Fruit fly (Drosophila melanogaster) whole organism, embryonic: ENCODE measurements around the gene Gip.

Experiments
- Antp ChIP-seq: fragments of 200-800 bp; sonication (Bioruptor generic); optimal IDR thresholded peaks from 3 replicates; lab custom pipeline; 2016; ENCODE audit warnings: missing biosample characterization, missing genetic modification characterization
- Atf6 ChIP-seq: fragments of 200-800 bp; sonication (Bioruptor generic); IDR thresholded peaks from 2 replicates; pipeline ENCODE4 v1.3.6; 2022; ENCODE audit warnings: missing biosample characterization, missing genetic modification characterization
- CG12299 ChIP-seq: fragments of 200-800 bp; sonication (Bioruptor generic); optimal IDR thresholded peaks from 2 replicates; lab custom pipeline; 2018; ENCODE audit warnings: missing biosample characterization, mild to moderate bottlenecking, missing genetic modification characterization
- CG13894 ChIP-seq: fragments of 200-800 bp; sonication (Bioruptor generic); optimal IDR thresholded peaks from 3 replicates; lab custom pipeline; 2018; ENCODE audit warnings: missing biosample characterization, mild to moderate bottlenecking, missing genetic modification characterization, moderate library complexity
- CG15696 ChIP-seq: fragments of 200-800 bp; sonication (Bioruptor generic); optimal IDR thresholded peaks from 2 replicates; lab custom pipeline; 2019; ENCODE audit warnings: missing biosample characterization, mild to moderate bottlenecking, missing genetic modification characterization, moderate library complexity
- CG17612 ChIP-seq: fragments of 200-800 bp; sonication (Bioruptor generic); IDR thresholded peaks from 2 replicates; pipeline ENCODE4 v1.3.6; 2022; ENCODE audit warnings: missing biosample characterization, missing genetic modification characterization
- CG17829 ChIP-seq: fragments of 200-800 bp; optimal IDR thresholded peaks from 2 replicates; lab custom pipeline; 2019; ENCODE audit warnings: missing biosample characterization, mild to moderate bottlenecking, missing genetic modification characterization, moderate library complexity
- CG1792 ChIP-seq: fragments of 200-800 bp; sonication (Bioruptor generic); optimal IDR thresholded peaks from 2 replicates; lab custom pipeline; 2016; ENCODE audit warnings: missing biosample characterization, missing genetic modification characterization
- CG30020 ChIP-seq: fragments of 200-800 bp; optimal IDR thresholded peaks from 2 replicates; lab custom pipeline; 2019; ENCODE audit warnings: missing biosample characterization, mild to moderate bottlenecking, missing genetic modification characterization, moderate library complexity
- CG30403 ChIP-seq: fragments of 200-800 bp; sonication (Bioruptor generic); optimal IDR thresholded peaks from 3 replicates; lab custom pipeline; 2016; ENCODE audit warnings: missing biosample characterization, missing genetic modification characterization
- CG3407 ChIP-seq: fragments of 200-800 bp; sonication (Bioruptor generic); optimal IDR thresholded peaks from 2 replicates; lab custom pipeline; 2018; ENCODE audit warnings: missing biosample characterization, mild to moderate bottlenecking, missing genetic modification characterization
- CG3838 ChIP-seq: fragments of 200-800 bp; sonication (Bioruptor generic); optimal IDR thresholded peaks from 3 replicates; lab custom pipeline; 2016; ENCODE audit warnings: missing biosample characterization, missing genetic modification characterization
- CG4328 ChIP-seq: fragments of 200-800 bp; sonication (Bioruptor generic); optimal IDR thresholded peaks from 3 replicates; lab custom pipeline; 2017; ENCODE audit warnings: missing biosample characterization, missing genetic modification reagents, missing genetic modification characterization
- CG4360 ChIP-seq: fragments of 200-800 bp; sonication (Bioruptor generic); IDR thresholded peaks from 2 replicates; pipeline ENCODE4 v1.3.6; 2022; ENCODE audit warnings: missing biosample characterization, missing genetic modification characterization
- CG6791 ChIP-seq: fragments of 200-800 bp; sonication (Bioruptor generic); IDR thresholded peaks from 3 replicates; pipeline ENCODE4 v1.3.6; 2022; ENCODE audit warnings: missing biosample characterization, missing genetic modification characterization; ENCODE audit not compliant: partially characterized antibody
- CG7271 ChIP-seq: fragments of 200-800 bp; sonication (Bioruptor generic); optimal IDR thresholded peaks from 2 replicates; lab custom pipeline; 2018; ENCODE audit warnings: missing biosample characterization, mild to moderate bottlenecking, missing genetic modification characterization, moderate library complexity
- CG7556 ChIP-seq: fragments of 200-800 bp; sonication (Bioruptor generic); optimal IDR thresholded peaks from 2 replicates; lab custom pipeline; 2017; ENCODE audit warnings: missing biosample characterization, mild to moderate bottlenecking, missing genetic modification characterization
- CG8281 ChIP-seq: fragments of 200-800 bp; sonication (Bioruptor generic); optimal IDR thresholded peaks from 2 replicates; lab custom pipeline; 2018; ENCODE audit warnings: missing biosample characterization, mild to moderate bottlenecking, missing genetic modification characterization, moderate library complexity
- CG8388 ChIP-seq: fragments of 200-800 bp; sonication (Bioruptor generic); optimal IDR thresholded peaks from 2 replicates; lab custom pipeline; 2019; ENCODE audit warnings: missing biosample characterization, mild to moderate bottlenecking, missing genetic modification characterization, moderate library complexity
- CG8944 ChIP-seq: fragments of 200-800 bp; sonication (Bioruptor generic); optimal IDR thresholded peaks from 3 replicates; lab custom pipeline; 2016; ENCODE audit warnings: missing biosample characterization, missing genetic modification characterization
- CG9797 ChIP-seq: fragments of 200-800 bp; sonication (Bioruptor generic); optimal IDR thresholded peaks from 3 replicates; lab custom pipeline; 2018; ENCODE audit warnings: missing biosample characterization, mild to moderate bottlenecking, missing genetic modification characterization
- CG9817 ChIP-seq: fragments of 200-800 bp; sonication (Bioruptor generic); optimal IDR thresholded peaks from 2 replicates; lab custom pipeline; 2018; ENCODE audit warnings: missing biosample characterization, mild to moderate bottlenecking, missing genetic modification characterization, moderate library complexity
- CG9932 ChIP-seq: fragments of 200-800 bp; sonication (Bioruptor generic); IDR thresholded peaks from 2 replicates; pipeline ENCODE4 v1.3.6; 2022; ENCODE audit warnings: missing biosample characterization, missing genetic modification characterization
- CHES-1-like ChIP-seq: fragments of 200-800 bp; sonication (Bioruptor generic); optimal IDR thresholded peaks from 2 replicates; lab custom pipeline; 2016; ENCODE audit warnings: missing biosample characterization, missing genetic modification characterization
- Dad ChIP-seq: fragments of 200-800 bp; sonication (Bioruptor generic); optimal IDR thresholded peaks from 3 replicates; lab custom pipeline; 2016; ENCODE audit warnings: missing biosample characterization, missing genetic modification characterization
- Dll ChIP-seq: fragments of 200-800 bp; sonication (Bioruptor generic); IDR thresholded peaks from 4 replicates; pipeline ENCODE4 v1.3.6; 2022; ENCODE audit warnings: missing biosample characterization, missing genetic modification characterization; ENCODE audit not compliant: partially characterized antibody
- Dref ChIP-seq: fragments of 200-800 bp; sonication (Bioruptor generic); IDR thresholded peaks from 2 replicates; pipeline ENCODE4 v1.3.6; 2022; ENCODE audit warnings: missing biosample characterization, missing genetic modification characterization
- Fer1 ChIP-seq: fragments of 200-800 bp; sonication (Bioruptor generic); optimal IDR thresholded peaks from 2 replicates; lab custom pipeline; 2017; ENCODE audit warnings: missing biosample characterization, mild to moderate bottlenecking, missing genetic modification characterization
- Fer3 ChIP-seq: fragments of 200-800 bp; sonication (Bioruptor generic); optimal IDR thresholded peaks from 2 replicates; lab custom pipeline; 2018; ENCODE audit warnings: missing biosample characterization, mild to moderate bottlenecking, missing genetic modification characterization, moderate library complexity
- HmgD ChIP-seq: fragments of 200-800 bp; sonication (Bioruptor generic); optimal IDR thresholded peaks from 3 replicates; lab custom pipeline; 2016; ENCODE audit warnings: missing biosample characterization, missing genetic modification characterization
- Hr51 ChIP-seq, 2 experiments: fragments of 200-800 bp; sonication (Bioruptor generic); optimal IDR thresholded peaks; 2 replicates in 1 of 2; 3 replicates in 1 of 2; lab custom pipeline; 2016 to 2018; ENCODE audit warnings: missing biosample characterization in 2 of 2, missing genetic modification characterization in 2 of 2, mild to moderate bottlenecking in 1 of 2, moderate library complexity in 1 of 2
- NC2α ChIP-seq: fragments of 200-800 bp; sonication (Bioruptor generic); optimal IDR thresholded peaks from 2 replicates; lab custom pipeline; 2016; ENCODE audit warnings: missing biosample characterization, missing genetic modification characterization
- Opbp ChIP-seq: fragments of 200-800 bp; sonication (Bioruptor generic); IDR thresholded peaks from 3 replicates; pipeline ENCODE4 v1.3.6; 2022; ENCODE audit warnings: missing biosample characterization, missing genetic modification characterization; ENCODE audit not compliant: partially characterized antibody
- Pdp1 ChIP-seq, 2 experiments: fragments of 200-800 bp; sonication (Bioruptor generic); optimal IDR thresholded peaks; 3 replicates each; lab custom pipeline; 2016; ENCODE audit warnings: missing biosample characterization in 2 of 2, missing genetic modification characterization in 2 of 2, mild to moderate bottlenecking in 1 of 2, moderate library complexity in 1 of 2
- Xbp1 ChIP-seq: fragments of 200-800 bp; sonication (Bioruptor generic); optimal IDR thresholded peaks from 3 replicates; lab custom pipeline; 2016; ENCODE audit warnings: missing biosample characterization, mild to moderate bottlenecking, missing genetic modification characterization
- ase ChIP-seq: fragments of 200-800 bp; sonication (Bioruptor generic); IDR thresholded peaks from 3 replicates; pipeline ENCODE4 v1.3.6; 2022; ENCODE audit warnings: missing biosample characterization, missing genetic modification characterization
- bbx ChIP-seq: fragments of 200-800 bp; sonication (Bioruptor generic); IDR thresholded peaks from 2 replicates; pipeline ENCODE4 v1.3.6; 2022; ENCODE audit warnings: missing biosample characterization, missing genetic modification characterization; ENCODE audit not compliant: partially characterized antibody
- caup ChIP-seq: fragments of 200-800 bp; sonication (Bioruptor generic); optimal IDR thresholded peaks from 3 replicates; lab custom pipeline; 2017; ENCODE audit warnings: missing biosample characterization, mild to moderate bottlenecking, missing genetic modification characterization, moderate library complexity; ENCODE audit not compliant: severe bottlenecking
- chm ChIP-seq: fragments of 200-800 bp; sonication (Bioruptor generic); IDR thresholded peaks from 2 replicates; pipeline ENCODE4 v1.3.6; 2022; ENCODE audit warnings: missing biosample characterization, missing genetic modification characterization
- dimm ChIP-seq: fragments of 200-800 bp; sonication (Bioruptor generic); IDR thresholded peaks from 2 replicates; pipeline ENCODE4 v1.3.6; 2022; ENCODE audit warnings: missing biosample characterization, missing genetic modification characterization
- hth ChIP-seq: fragments of >200 bp; optimal IDR thresholded peaks from 2 replicates; lab custom pipeline; 2017; ENCODE audit warnings: inconsistent platforms
- knrl ChIP-seq: fragments of 200-800 bp; sonication (Bioruptor generic); IDR thresholded peaks from 3 replicates; pipeline ENCODE4 v1.3.6; 2022; ENCODE audit warnings: missing biosample characterization, missing genetic modification characterization; ENCODE audit not compliant: partially characterized antibody
- org-1 ChIP-seq: fragments of 200-800 bp; sonication (Bioruptor generic); optimal IDR thresholded peaks from 2 replicates; lab custom pipeline; 2017; ENCODE audit warnings: missing biosample characterization, missing genetic modification characterization
- slbo ChIP-seq: fragments of 200-800 bp; sonication (Bioruptor generic); IDR thresholded peaks from 2 replicates; pipeline ENCODE4 v1.3.6; 2022; ENCODE audit warnings: missing biosample characterization, missing genetic modification characterization
- sna ChIP-seq: fragments of 200-800 bp; sonication (Bioruptor generic); IDR thresholded peaks from 2 replicates; pipeline ENCODE4 v1.3.6; 2022; ENCODE audit warnings: missing biosample characterization, missing genetic modification characterization; ENCODE audit not compliant: partially characterized antibody
- trem ChIP-seq: fragments of 200-800 bp; optimal IDR thresholded peaks from 3 replicates; lab custom pipeline; 2019; ENCODE audit warnings: missing biosample characterization, mild to moderate bottlenecking, missing genetic modification characterization, moderate library complexity
- twi ChIP-seq: fragments of 200-800 bp; optimal IDR thresholded peaks from 2 replicates; lab custom pipeline; 2019; ENCODE audit warnings: missing biosample characterization, mild to moderate bottlenecking, missing genetic modification characterization, moderate library complexity
- tx ChIP-seq: fragments of 200-800 bp; sonication (Bioruptor generic); optimal IDR thresholded peaks from 2 replicates; lab custom pipeline; 2016; ENCODE audit warnings: missing biosample characterization, missing genetic modification characterization

Gip gene

dm6 chrX:10325567-10326345, 3.9 kb downstream of the Gip start, which contains the start of gene alpha-Man-Ia (continued):
- TF ChIP-seq CG8281 (no peak), CG1792 (no peak), CG30403 (peak; percentile 46), Fer1 (GFP tag; lab: Kevin White, UChicago) (no peak), CG4328 (no peak), CG30020 (peak; percentile 24), CG8944 (GFP tag; lab: Kevin White, UChicago) (peak; percentile 12), CG3407 (no peak), CG9817 (tag; lab: Kevin White, UChicago) (peak; percentile 52), CG7556 (GFP tag; lab: Kevin White, UChicago) (peak; percentile 4), NC2α (GFP tag; lab: Kevin White, UChicago) (no peak), CG3838 (GFP tag; lab: Kevin White, UChicago) (no peak), Hr51 (GFP tag; optimal IDR thresholded peaks at IDR 0.05; lab: Kevin White, UChicago) (peak; percentile 17 to 32), CHES-1-like (peak; percentile 58), slbo (GFP tag; lab: Robert Waterston, UW) (peak; percentile 42; the same call in 1 of the 2 replicates), CG7271 (no peak), chm (GFP tag; lab: Robert Waterston, UW) (0 out of 2 replicates have a peak, but pooled peaks have one; percentile 42), Pdp1 (GFP tag; optimal IDR thresholded peaks at IDR 0.05; lab: Kevin White, UChicago) (peak; percentile 38 to 92), CG6791 (GFP tag; lab: Robert Waterston, UW) (no peak), hth (lab: Kevin White, UChicago) (no peak), Xbp1 (GFP tag; lab: Kevin White, UChicago) (peak; percentile 42), Dref (peak; percentile 56), knrl (GFP tag; lab: Robert Waterston, UW) (no peak), dimm (no peak), CG13894 (tag; lab: Kevin White, UChicago) (no peak), CG8388 (GFP tag; lab: Kevin White, UChicago) (no peak), tx (GFP tag; lab: Kevin White, UChicago) (peak; percentile 36), ase (GFP tag; lab: Robert Waterston, UW) (no peak), CG4360 (peak; percentile 80), twi (tag; lab: Kevin White, UChicago) (no peak), Dll (GFP tag; lab: Robert Waterston, UW) (no peak), Antp (GFP tag; lab: Kevin White, UChicago) (peak; percentile 49), sna (GFP tag; lab: Robert Waterston, UW) (0 out of 2 replicates have a peak, but pooled peaks have one; percentile 17), CG9932 (GFP tag; lab: Robert Waterston, UW) (peak; percentile 50; the same call in 1 of the 2 replicates), Opbp (peak; percentile 57; the same call in 2 of the 3 replicates), Dad (GFP tag; lab: Kevin White, UChicago) (no peak), CG15696 (peak; percentile 12), CG17829 (tag; lab: Kevin White, UChicago) (peak; percentile 11), org-1 (GFP tag; lab: Kevin White, UChicago) (no peak), HmgD (GFP tag; lab: Kevin White, UChicago) (peak; percentile 39), CG9797 (peak; percentile 72), caup (GFP tag; lab: Kevin White, UChicago) (no peak), CG12299 (tag; lab: Kevin White, UChicago) (no peak), Atf6 (GFP tag; lab: Robert Waterston, UW) (no peak), Fer3 (no peak), bbx (GFP tag; lab: Robert Waterston, UW) (0 out of 2 replicates have a peak, but pooled peaks have one; percentile 20), CG17612 (GFP tag; lab: Robert Waterston, UW) (no peak), trem (tag; lab: Kevin White, UChicago) (peak; percentile 26)
